Worm (Caenorhabditis elegans) whole organism, L2 larva: ENCODE results near the gene zag-1.

Source experiments
- elt-1 ChIP-seq: fragments of 150-350 bp; optimal IDR thresholded peaks from 2 replicates; lab custom pipeline; 2014; ENCODE audit warnings: missing biosample characterization, missing genetic modification characterization
- lin-39 ChIP-seq: fragments of 150-350 bp; optimal IDR thresholded peaks from 2 replicates; lab custom pipeline; 2014; ENCODE audit warnings: missing biosample characterization, missing genetic modification reagents, missing genetic modification characterization
- nhr-10 ChIP-seq: sonication (generic microtip); optimal IDR thresholded peaks from 2 replicates; lab custom pipeline; 2017; ENCODE audit warnings: missing biosample characterization, missing genetic modification characterization
- nhr-11 ChIP-seq: fragments of 150-350 bp; optimal IDR thresholded peaks from 2 replicates; lab custom pipeline; 2014; ENCODE audit warnings: missing biosample characterization, missing genetic modification characterization
- nhr-25 ChIP-seq: fragments of 150-350 bp; sonication (generic microtip); optimal IDR thresholded peaks from 3 replicates; lab custom pipeline; 2014; ENCODE audit warnings: missing biosample characterization, missing genetic modification characterization
- sem-4 ChIP-seq: fragments of 150-350 bp; optimal IDR thresholded peaks from 2 replicates; lab custom pipeline; 2014; ENCODE audit warnings: missing biosample characterization, missing genetic modification reagents, missing genetic modification characterization
- snpc-4 ChIP-seq: fragments of 150-350 bp; optimal IDR thresholded peaks from 2 replicates; lab custom pipeline; 2014; ENCODE audit warnings: missing biosample characterization, missing genetic modification characterization
- ztf-11 ChIP-seq: sonication (generic microtip); optimal IDR thresholded peaks from 2 replicates; lab custom pipeline; 2017; ENCODE audit warnings: missing biosample characterization, missing genetic modification characterization

- TF ChIP-seq sem-4 (tag; lab: Kevin White, UChicago) (no peak), lin-39 (tag; lab: Kevin White, UChicago) (no peak), nhr-11 (no peak), nhr-10 (tag; lab: Kevin White, UChicago) (no peak), snpc-4 (tag; lab: Kevin White, UChicago) (no peak), nhr-25 (no peak), ztf-11 (no peak), elt-1 (tag; lab: Kevin White, UChicago) (no peak)
Observed at ce11 chrIV:3873706-3874105, 18.1 kb downstream of the zag-1 start, which contains the start of gene F37C4.5.
